Fruit fly (Drosophila melanogaster): ENCODE results near the gene Tsp26A.

The Tsp26A gene

DNA sequence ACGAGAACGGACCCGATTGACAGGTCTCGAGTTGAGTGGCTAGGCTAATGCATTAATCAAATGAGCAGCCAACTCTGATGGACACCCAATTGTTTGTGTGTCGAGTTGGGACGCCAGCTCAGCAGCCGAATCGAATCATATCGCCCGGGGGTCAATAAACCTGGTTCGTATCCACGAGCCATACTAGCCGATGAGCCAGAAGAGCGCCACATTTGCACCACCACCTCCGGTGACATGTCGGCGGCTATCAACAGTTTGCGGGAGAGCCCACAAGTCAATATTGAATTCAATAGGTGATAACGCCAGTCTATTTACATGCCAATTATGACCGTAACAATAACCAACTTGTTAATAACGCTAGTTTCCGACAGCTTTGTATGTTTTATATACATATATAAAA is 25.9 kb upstream of the Tsp26A start (continued):
- TF ChIP-seq gfzf (GFP tag; optimal IDR thresholded peaks at IDR 0.05) (no peak), CG13624 (GFP tag; optimal IDR thresholded peaks at IDR 0.05) (no peak), tap (tag; optimal IDR thresholded peaks at IDR 0.05) (peak; percentile 53), Doc2 (GFP tag; IDR thresholded peaks at IDR 0.05) (no peak), sima (GFP tag; optimal IDR thresholded peaks at IDR 0.05) (no peak), lmd (GFP tag; IDR thresholded peaks at IDR 0.05) (no peak), otp (GFP tag; IDR thresholded peaks at IDR 0.05) (peak; percentile 77; the same call in 2 of the 3 replicates), MTF-1 (GFP tag; optimal IDR thresholded peaks at IDR 0.05; ENCODE audit: borderline replicate concordance) (peak; percentile 87), Deaf1 (tag; optimal IDR thresholded peaks at IDR 0.05) (peak; percentile 91), CG1603 (tag; optimal IDR thresholded peaks at IDR 0.05) (peak; percentile 32), z (GFP tag; IDR thresholded peaks at IDR 0.05) (peak; percentile 75), CoRest (tag; optimal IDR thresholded peaks at IDR 0.05) (peak; percentile 34), oc (tag; optimal IDR thresholded peaks at IDR 0.05) (no peak), CG30431 (GFP tag; optimal IDR thresholded peaks at IDR 0.05) (no peak), Dp (GFP tag; optimal IDR thresholded peaks at IDR 0.05) (no peak), Mad (GFP tag; optimal IDR thresholded peaks at IDR 0.05) (no peak), hth (optimal IDR thresholded peaks at IDR 0.05) (no peak), BtbVII (GFP tag; optimal IDR thresholded peaks at IDR 0.05) (peak; percentile 72), CG13775 (GFP tag; optimal IDR thresholded peaks at IDR 0.05) (no peak), CG1233 (GFP tag; optimal IDR thresholded peaks at IDR 0.05) (peak; percentile 82), CG12219 (GFP tag; optimal IDR thresholded peaks at IDR 0.05) (peak; percentile 34), ftz-f1 (GFP tag; optimal IDR thresholded peaks at IDR 0.05) (no peak), p53 (GFP tag; optimal IDR thresholded peaks at IDR 0.05) (no peak), chif (GFP tag; optimal IDR thresholded peaks at IDR 0.05) (no peak), CG1602 (GFP tag; optimal IDR thresholded peaks at IDR 0.05) (no peak), repo (GFP tag; optimal IDR thresholded peaks at IDR 0.05) (no peak), so (GFP tag; IDR thresholded peaks at IDR 0.05) (peak; percentile 38; the same call in 1 of the 3 replicates), lbe (GFP tag; optimal IDR thresholded peaks at IDR 0.05) (no peak), Awh (GFP tag; IDR thresholded peaks at IDR 0.05) (peak; percentile 76; the same call in 1 of the 2 replicates), bigmax (GFP tag; optimal IDR thresholded peaks at IDR 0.05) (peak; percentile 11), Dek (tag; optimal IDR thresholded peaks at IDR 0.05) (peak; percentile 42), dpn (GFP tag; optimal IDR thresholded peaks at IDR 0.05) (no peak), B-H1 (GFP tag; IDR thresholded peaks at IDR 0.05) (no peak; the same call in 2 of the 3 replicates), crc (GFP tag; optimal IDR thresholded peaks at IDR 0.05) (no peak), CG15601 (tag; optimal IDR thresholded peaks at IDR 0.05) (peak; percentile 82), CG1647 (GFP tag; optimal IDR thresholded peaks at IDR 0.05) (no peak), zfh2 (GFP tag; optimal IDR thresholded peaks at IDR 0.05) (no peak), Drgx (GFP tag; IDR thresholded peaks at IDR 0.05) (no peak), hkb (optimal IDR thresholded peaks at IDR 0.05) (no peak), hkb (GFP tag; IDR thresholded peaks at IDR 0.05) (peak; percentile 75), CG9876 (GFP tag; optimal IDR thresholded peaks at IDR 0.05) (no peak), fu2 (GFP tag; optimal IDR thresholded peaks at IDR 0.05) (no peak), CG6791 (GFP tag; IDR thresholded peaks at IDR 0.05; ENCODE audit: partially characterized antibody) (no peak), rib (GFP tag; IDR thresholded peaks at IDR 0.05) (no peak), Dll (GFP tag; IDR thresholded peaks at IDR 0.05; ENCODE audit: partially characterized antibody) (no peak), ssp (GFP tag; IDR thresholded peaks at IDR 0.05) (no peak), pum (GFP tag; optimal IDR thresholded peaks at IDR 0.05) (no peak), CG15479 (GFP tag; optimal IDR thresholded peaks at IDR 0.05) (no peak), CG4820 (GFP tag; optimal IDR thresholded peaks at IDR 0.05) (no peak), Neu2 (GFP tag; optimal IDR thresholded peaks at IDR 0.05; ENCODE audit: borderline replicate concordance) (no peak), CG6254 (GFP tag; optimal IDR thresholded peaks at IDR 0.05) (peak; percentile 42), Sox100B (GFP tag; optimal IDR thresholded peaks at IDR 0.05) (peak; percentile 76)
